Fruit fly (Drosophila melanogaster) whole organism, embryonic: ENCODE data around the gene Nf1.

ENCODE experiments used
- Asciz ChIP-seq: fragments of 200-800 bp; sonication (Bioruptor generic); optimal IDR thresholded peaks from 2 replicates; lab custom pipeline; 2017; ENCODE audit warnings: missing biosample characterization, mild to moderate bottlenecking, missing genetic modification characterization, missing genetic modification reagents
- Atf-2 ChIP-seq: fragments of 200-800 bp; sonication (Bioruptor generic); optimal IDR thresholded peaks from 2 replicates; lab custom pipeline; 2016; ENCODE audit warnings: missing biosample characterization, missing genetic modification characterization
- CG12744 ChIP-seq: fragments of 200-800 bp; sonication (Bioruptor generic); optimal IDR thresholded peaks from 2 replicates; lab custom pipeline; 2016; ENCODE audit warnings: missing biosample characterization, missing genetic modification characterization
- CG17361 ChIP-seq: fragments of 200-800 bp; sonication (Bioruptor generic); IDR thresholded peaks from 3 replicates; pipeline ENCODE4 v1.3.6; 2022; ENCODE audit warnings: missing biosample characterization, missing genetic modification characterization
- CG17912 ChIP-seq: fragments of 200-800 bp; sonication (Bioruptor generic); optimal IDR thresholded peaks from 2 replicates; lab custom pipeline; 2018; ENCODE audit warnings: missing biosample characterization, mild to moderate bottlenecking, missing genetic modification characterization
- CG2129 ChIP-seq: fragments of 200-800 bp; sonication (Bioruptor generic); IDR thresholded peaks from 2 replicates; pipeline ENCODE4 v1.3.6; 2022; ENCODE audit warnings: missing biosample characterization, missing genetic modification characterization; ENCODE audit not compliant: partially characterized antibody
- CG2202 ChIP-seq: fragments of 200-800 bp; sonication (Bioruptor generic); optimal IDR thresholded peaks from 2 replicates; lab custom pipeline; 2018; ENCODE audit warnings: missing biosample characterization, mild to moderate bottlenecking, missing genetic modification characterization
- CG4328 ChIP-seq: fragments of 200-800 bp; sonication (Bioruptor generic); optimal IDR thresholded peaks from 3 replicates; lab custom pipeline; 2017; ENCODE audit warnings: missing biosample characterization, missing genetic modification reagents, missing genetic modification characterization
- CG43689 ChIP-seq: fragments of 200-800 bp; sonication (Bioruptor generic); IDR thresholded peaks from 2 replicates; pipeline ENCODE4 v1.3.6; 2022; ENCODE audit warnings: missing biosample characterization, missing genetic modification characterization
- CG5180 ChIP-seq: fragments of 200-800 bp; sonication (Bioruptor generic); optimal IDR thresholded peaks from 3 replicates; lab custom pipeline; 2017; ENCODE audit warnings: missing biosample characterization, missing genetic modification characterization, mild to moderate bottlenecking, moderate library complexity, missing genetic modification reagents
- CG6854 ChIP-seq: fragments of 200-800 bp; sonication (Bioruptor generic); optimal IDR thresholded peaks from 3 replicates; lab custom pipeline; 2017; ENCODE audit warnings: missing biosample characterization, mild to moderate bottlenecking, missing genetic modification characterization
- CG9609 ChIP-seq: fragments of 200-800 bp; sonication (Bioruptor generic); optimal IDR thresholded peaks from 3 replicates; lab custom pipeline; 2016; ENCODE audit warnings: missing biosample characterization, missing genetic modification characterization
- CG9876 ChIP-seq: fragments of 200-800 bp; sonication (Bioruptor generic); optimal IDR thresholded peaks from 2 replicates; lab custom pipeline; 2016; ENCODE audit warnings: missing biosample characterization, missing genetic modification characterization
- CoRest ChIP-seq: fragments of 200-800 bp; sonication (Bioruptor generic); optimal IDR thresholded peaks from 3 replicates; lab custom pipeline; 2018; ENCODE audit warnings: missing biosample characterization, mild to moderate bottlenecking, missing genetic modification characterization, moderate library complexity
- CrebB ChIP-seq: fragments of 200-800 bp; sonication (Bioruptor generic); optimal IDR thresholded peaks from 3 replicates; lab custom pipeline; 2018; ENCODE audit warnings: missing biosample characterization, mild to moderate bottlenecking, missing genetic modification characterization
- Dad ChIP-seq: fragments of 200-800 bp; sonication (Bioruptor generic); optimal IDR thresholded peaks from 3 replicates; lab custom pipeline; 2016; ENCODE audit warnings: missing biosample characterization, missing genetic modification characterization
- Drgx ChIP-seq: fragments of 200-800 bp; sonication (Bioruptor generic); IDR thresholded peaks from 2 replicates; pipeline ENCODE4 v1.3.6; 2022; ENCODE audit warnings: missing biosample characterization, missing genetic modification characterization
- Gsc ChIP-seq: fragments of 200-800 bp; sonication (Bioruptor generic); IDR thresholded peaks from 2 replicates; pipeline ENCODE4 v1.3.6; 2022; ENCODE audit warnings: missing biosample characterization, missing genetic modification characterization
- HLH4C ChIP-seq: fragments of 200-800 bp; sonication (Bioruptor generic); IDR thresholded peaks from 3 replicates; pipeline ENCODE4 v1.3.6; 2022; ENCODE audit warnings: missing biosample characterization, missing genetic modification characterization; ENCODE audit not compliant: partially characterized antibody
- NC2α ChIP-seq: fragments of 200-800 bp; sonication (Bioruptor generic); optimal IDR thresholded peaks from 2 replicates; lab custom pipeline; 2016; ENCODE audit warnings: missing biosample characterization, missing genetic modification characterization
- NC2β ChIP-seq: fragments of 200-800 bp; sonication (Bioruptor generic); optimal IDR thresholded peaks from 2 replicates; lab custom pipeline; 2016; ENCODE audit warnings: missing biosample characterization, missing genetic modification characterization
- Neu2 ChIP-seq: fragments of 200-800 bp; sonication (Bioruptor generic); optimal IDR thresholded peaks from 3 replicates; lab custom pipeline; 2016; ENCODE audit warnings: missing biosample characterization, missing genetic modification characterization, borderline replicate concordance
- Optix ChIP-seq: fragments of 200-800 bp; sonication (Bioruptor generic); IDR thresholded peaks from 3 replicates; pipeline ENCODE4 v1.3.6; 2022; ENCODE audit warnings: missing biosample characterization, missing genetic modification characterization
- Sin3A ChIP-seq: fragments of >200 bp; optimal IDR thresholded peaks from 2 replicates; lab custom pipeline; 2018
- Sox100B ChIP-seq: fragments of 200-800 bp; sonication (Bioruptor generic); optimal IDR thresholded peaks from 3 replicates; lab custom pipeline; 2018; ENCODE audit warnings: missing biosample characterization, mild to moderate bottlenecking, missing genetic modification characterization
- Usf ChIP-seq: fragments of 200-800 bp; sonication (Bioruptor generic); optimal IDR thresholded peaks from 2 replicates; lab custom pipeline; 2017; ENCODE audit warnings: missing genotype, missing biosample characterization, missing genetic modification characterization
- ac ChIP-seq: fragments of 200-800 bp; sonication (Bioruptor generic); optimal IDR thresholded peaks from 3 replicates; lab custom pipeline; 2017; ENCODE audit warnings: missing biosample characterization, mild to moderate bottlenecking, missing genetic modification characterization
- bbx ChIP-seq: fragments of 200-800 bp; sonication (Bioruptor generic); IDR thresholded peaks from 2 replicates; pipeline ENCODE4 v1.3.6; 2022; ENCODE audit warnings: missing biosample characterization, missing genetic modification characterization; ENCODE audit not compliant: partially characterized antibody
- br ChIP-seq: fragments of >200 bp; optimal IDR thresholded peaks from 2 replicates; lab custom pipeline; 2017
- caup ChIP-seq: fragments of 200-800 bp; sonication (Bioruptor generic); optimal IDR thresholded peaks from 3 replicates; lab custom pipeline; 2017; ENCODE audit warnings: missing biosample characterization, mild to moderate bottlenecking, missing genetic modification characterization, moderate library complexity; ENCODE audit not compliant: severe bottlenecking
- cg ChIP-seq: fragments of 200-800 bp; sonication (Bioruptor generic); optimal IDR thresholded peaks from 3 replicates; lab custom pipeline; 2019; ENCODE audit warnings: missing biosample characterization, mild to moderate bottlenecking, missing genetic modification characterization, moderate library complexity
- chm ChIP-seq: fragments of 200-800 bp; sonication (Bioruptor generic); IDR thresholded peaks from 2 replicates; pipeline ENCODE4 v1.3.6; 2022; ENCODE audit warnings: missing biosample characterization, missing genetic modification characterization
- dmrt11E ChIP-seq: fragments of 200-800 bp; sonication (Bioruptor generic); optimal IDR thresholded peaks from 3 replicates; lab custom pipeline; 2018; ENCODE audit warnings: missing biosample characterization, mild to moderate bottlenecking, missing genetic modification characterization, moderate library complexity
- en ChIP-seq: fragments of 200-800 bp; sonication (Bioruptor generic); optimal IDR thresholded peaks from 2 replicates; lab custom pipeline; 2016; ENCODE audit warnings: missing biosample characterization, missing genetic modification characterization
- esg ChIP-seq: fragments of 200-800 bp; sonication (Bioruptor generic); conservative IDR thresholded peaks from 2 replicates; pipeline ENCODE4 v1.3.6; 2022; ENCODE audit warnings: missing biosample characterization, missing genetic modification characterization
- grn ChIP-seq: fragments of 200-800 bp; sonication (Bioruptor generic); optimal IDR thresholded peaks from 3 replicates; lab custom pipeline; 2017; ENCODE audit warnings: missing biosample characterization, missing genetic modification characterization
- gsb ChIP-seq: fragments of 200-800 bp; sonication (Bioruptor generic); IDR thresholded peaks from 2 replicates; pipeline ENCODE4 v1.3.6; 2022; ENCODE audit warnings: missing biosample characterization, missing genetic modification characterization
- nom ChIP-seq: fragments of 200-800 bp; sonication (Bioruptor generic); optimal IDR thresholded peaks from 2 replicates; lab custom pipeline; 2017; ENCODE audit warnings: missing biosample characterization, missing genetic modification characterization, mild to moderate bottlenecking, moderate library complexity, missing genetic modification reagents
- odd ChIP-seq: fragments of 200-800 bp; sonication (Bioruptor generic); optimal IDR thresholded peaks from 2 replicates; lab custom pipeline; 2017; ENCODE audit warnings: missing biosample characterization, mild to moderate bottlenecking, missing genetic modification characterization
- otp ChIP-seq: fragments of 200-800 bp; sonication (Bioruptor generic); IDR thresholded peaks from 3 replicates; pipeline ENCODE4, ENCODE4 v1.3.6; 2022; ENCODE audit warnings: missing biosample characterization, missing genetic modification characterization
- pnt ChIP-seq: fragments of 200-800 bp; sonication (Bioruptor generic); optimal IDR thresholded peaks from 3 replicates; lab custom pipeline; 2016; ENCODE audit warnings: missing biosample characterization, missing genetic modification characterization
- psq ChIP-seq: fragments of 200-800 bp; sonication (Bioruptor generic); optimal IDR thresholded peaks from 2 replicates; lab custom pipeline; 2017; ENCODE audit warnings: missing biosample characterization, missing genetic modification characterization
- row ChIP-seq: fragments of 200-800 bp; sonication (Bioruptor generic); IDR thresholded peaks from 3 replicates; pipeline ENCODE4 v1.3.6; 2022; ENCODE audit warnings: missing biosample characterization, missing genetic modification characterization
- sc ChIP-seq, 3 experiments: fragments of >200 bp in 2 of 3; fragments of 200-800 bp in 1 of 3; sonication (Bioruptor generic) in 1 of 3; optimal IDR thresholded peaks; 2 replicates in 2 of 3; 3 replicates in 1 of 3; lab custom pipeline; 2017; ENCODE audit warnings: mild to moderate bottlenecking in 1 of 3, missing biosample characterization in 1 of 3, missing genetic modification characterization in 1 of 3, missing genetic modification reagents in 1 of 3
- schlank ChIP-seq: fragments of 200-800 bp; sonication (Bioruptor generic); optimal IDR thresholded peaks from 2 replicates; lab custom pipeline; 2018; ENCODE audit warnings: missing biosample characterization, mild to moderate bottlenecking, missing genetic modification characterization
- sd ChIP-seq: fragments of 200-800 bp; sonication (Bioruptor generic); optimal IDR thresholded peaks from 3 replicates; lab custom pipeline; 2018; ENCODE audit warnings: missing biosample characterization, mild to moderate bottlenecking, missing genetic modification characterization, moderate library complexity
- sisA ChIP-seq: fragments of 200-800 bp; sonication (Bioruptor generic); IDR thresholded peaks from 2 replicates; pipeline ENCODE4 v1.3.6; 2022; ENCODE audit warnings: missing biosample characterization, missing genetic modification characterization
- trem ChIP-seq: fragments of 200-800 bp; optimal IDR thresholded peaks from 3 replicates; lab custom pipeline; 2019; ENCODE audit warnings: missing biosample characterization, mild to moderate bottlenecking, missing genetic modification characterization, moderate library complexity
- tup ChIP-seq: fragments of 200-800 bp; sonication (Bioruptor generic); optimal IDR thresholded peaks from 2 replicates; lab custom pipeline; 2016; ENCODE audit warnings: missing biosample characterization, mild to moderate bottlenecking, missing genetic modification characterization, moderate library complexity
- wdn ChIP-seq: fragments of 200-800 bp; sonication (Bioruptor generic); IDR thresholded peaks from 2 replicates; pipeline ENCODE4 v1.3.6; 2022; ENCODE audit warnings: missing biosample characterization, missing genetic modification characterization
- z ChIP-seq: fragments of 200-800 bp; sonication (Bioruptor generic); IDR thresholded peaks from 3 replicates; pipeline ENCODE4 v1.3.6; 2022; ENCODE audit warnings: missing biosample characterization, missing genetic modification characterization
- zfh2 ChIP-seq: fragments of 200-800 bp; sonication (Bioruptor generic); optimal IDR thresholded peaks from 2 replicates; lab custom pipeline; 2016; ENCODE audit warnings: missing biosample characterization, missing genetic modification characterization

Gene Nf1

dm6 chr3R:26010628-26011027 is 27.8 kb downstream of the Nf1 start (continued):
- TF ChIP-seq CG2129 = no peak
- TF ChIP-seq sc (optimal IDR thresholded peaks at IDR 0.05; lab: Kevin White, UChicago) = no peak
- no peak for TF ChIP-seq sc (GFP tag; optimal IDR thresholded peaks at IDR 0.05; lab: Kevin White, UChicago)
- no peak for TF ChIP-seq Sox100B (GFP tag; lab: Kevin White, UChicago)
- peak; percentile 43 for TF ChIP-seq CG5180 (GFP tag; lab: Kevin White, UChicago)
- TF ChIP-seq CoRest (tag; lab: Kevin White, UChicago) = no peak
- TF ChIP-seq Dad (GFP tag; lab: Kevin White, UChicago) = no peak
- no peak for TF ChIP-seq psq (GFP tag; lab: Kevin White, UChicago)
- TF ChIP-seq Drgx (GFP tag; lab: Robert Waterston, UW) = no peak
- TF ChIP-seq dmrt11E = peak; percentile 17
- TF ChIP-seq bbx (GFP tag; lab: Robert Waterston, UW) = peak; percentile 9; the same call in 1 of the 2 replicates
- no peak for TF ChIP-seq Gsc (GFP tag; lab: Robert Waterston, UW)
- TF ChIP-seq otp = peak; percentile 49; the same call in 1 of the 3 replicates
- TF ChIP-seq sisA (GFP tag; lab: Robert Waterston, UW) = no peak
- no peak for TF ChIP-seq schlank (tag; lab: Kevin White, UChicago)
- no peak for TF ChIP-seq Usf (GFP tag; lab: Kevin White, UChicago)
- TF ChIP-seq CG4328 = no peak
- no peak for TF ChIP-seq br
- TF ChIP-seq caup (GFP tag; lab: Kevin White, UChicago) = no peak
- no peak for TF ChIP-seq zfh2 (GFP tag; lab: Kevin White, UChicago)
- TF ChIP-seq trem (tag; lab: Kevin White, UChicago) = no peak
- no peak for TF ChIP-seq gsb (GFP tag; lab: Robert Waterston, UW)
- TF ChIP-seq NC2α (GFP tag; lab: Kevin White, UChicago) = peak; percentile 50
- peak; percentile 18 for TF ChIP-seq nom
- no peak for TF ChIP-seq row (GFP tag; lab: Robert Waterston, UW)
- no peak for TF ChIP-seq HLH4C
- no peak for TF ChIP-seq CG43689 (GFP tag; lab: Robert Waterston, UW)
- no peak for TF ChIP-seq ac (GFP tag; lab: Kevin White, UChicago)
- no peak for TF ChIP-seq en (GFP tag; lab: Kevin White, UChicago)
- TF ChIP-seq cg (GFP tag; lab: Kevin White, UChicago) = no peak
- TF ChIP-seq wdn (GFP tag; lab: Robert Waterston, UW) = no peak
- no peak for TF ChIP-seq CG6854 (GFP tag; lab: Kevin White, UChicago)
- TF ChIP-seq tup (GFP tag; lab: Kevin White, UChicago) = no peak
- TF ChIP-seq CG17912 = no peak
- no peak for TF ChIP-seq Neu2 (GFP tag; lab: Kevin White, UChicago)
- no peak for TF ChIP-seq pnt (GFP tag; lab: Kevin White, UChicago)
- peak; percentile 28 for TF ChIP-seq NC2β (GFP tag; lab: Kevin White, UChicago)
- peak; percentile 17 for TF ChIP-seq CG9876 (GFP tag; lab: Kevin White, UChicago)
- no peak for TF ChIP-seq grn (GFP tag; lab: Kevin White, UChicago)
- TF ChIP-seq CG17361 = no peak
- peak; percentile 57; the same call in 1 of the 3 replicates for TF ChIP-seq z (GFP tag; lab: Robert Waterston, UW)
- no peak for TF ChIP-seq CG12744 (GFP tag; lab: Kevin White, UChicago)
- peak; percentile 14 for TF ChIP-seq odd
- TF ChIP-seq chm (GFP tag; lab: Robert Waterston, UW) = peak; percentile 27; the same call in 1 of the 2 replicates
- no peak for TF ChIP-seq CrebB (tag; lab: Kevin White, UChicago)
- TF ChIP-seq Optix (GFP tag; lab: Robert Waterston, UW) = no peak
- TF ChIP-seq sd (tag; lab: Kevin White, UChicago) = no peak
- no peak for TF ChIP-seq CG9609 (GFP tag; lab: Kevin White, UChicago)
- no peak for TF ChIP-seq Sin3A (lab: Kevin White, UChicago)
- TF ChIP-seq Atf-2 (GFP tag; lab: Kevin White, UChicago) = no peak
- TF ChIP-seq Asciz (GFP tag; lab: Kevin White, UChicago) = no peak
- TF ChIP-seq CG2202 (tag; lab: Kevin White, UChicago) = no peak
- no peak for TF ChIP-seq esg (GFP tag; lab: Robert Waterston, UW)
